Fruit fly (Drosophila melanogaster): ENCODE data around the gene CG7133.

The CG7133 gene

DNA sequence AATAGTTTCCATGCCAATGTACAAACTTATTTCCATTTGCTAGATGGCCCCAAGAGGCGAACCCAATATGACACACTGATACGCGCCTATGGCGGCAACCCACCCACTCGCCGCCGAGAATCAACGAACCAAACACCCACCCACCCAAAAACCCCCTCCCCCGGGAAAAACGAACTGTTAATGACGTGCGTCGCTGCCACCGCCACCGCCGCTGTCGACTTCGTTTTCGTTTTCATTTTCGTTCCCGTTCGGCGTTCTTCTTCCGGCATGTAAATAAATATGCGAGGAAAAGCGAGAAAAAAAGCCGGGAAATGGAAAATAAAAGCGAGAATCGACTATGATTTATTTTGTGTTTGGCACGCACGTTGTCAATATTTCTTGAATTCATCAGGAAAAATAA, 23.2 kb downstream of the CG7133 start:
- TF ChIP-seq nau (GFP tag; optimal IDR thresholded peaks at IDR 0.05) (peak; percentile 9), Hr39 (optimal IDR thresholded peaks at IDR 0.05) (no peak), Deaf1 (tag; optimal IDR thresholded peaks at IDR 0.05) (peak; percentile 89), Eip74EF (GFP tag; optimal IDR thresholded peaks at IDR 0.05) (peak in 1 of 2 experiments; percentile 41), abd-A (tag; optimal IDR thresholded peaks at IDR 0.05) (peak; percentile 83), sd (tag; optimal IDR thresholded peaks at IDR 0.05) (peak; percentile 60), CG9215 (GFP tag; IDR thresholded peaks at IDR 0.05) (no peak), CG1602 (GFP tag; optimal IDR thresholded peaks at IDR 0.05) (no peak), crol (GFP tag; IDR thresholded peaks at IDR 0.05) (peak; percentile 71), Adf1 (GFP tag; IDR thresholded peaks at IDR 0.05) (peak; percentile 78), sr (GFP tag; IDR thresholded peaks at IDR 0.05) (peak; percentile 97), CG17359 (tag; optimal IDR thresholded peaks at IDR 0.05) (no peak), CG11247 (GFP tag; IDR thresholded peaks at IDR 0.05) (no peak), CG12769 (tag; optimal IDR thresholded peaks at IDR 0.05) (peak; percentile 66), Rfx (GFP tag; IDR thresholded peaks at IDR 0.05) (peak; percentile 32; the same call in 1 of the 2 replicates), zen2 (GFP tag; IDR thresholded peaks at IDR 0.05; ENCODE audit: partially characterized antibody) (no peak), CG16813 (GFP tag; IDR thresholded peaks at IDR 0.05; ENCODE audit: partially characterized antibody) (0 out of 3 replicates have a peak, but pooled peaks have one; percentile 12), CG10543 (GFP tag; optimal IDR thresholded peaks at IDR 0.05) (peak; percentile 59), Awh (GFP tag; IDR thresholded peaks at IDR 0.05) (no peak), so (GFP tag; IDR thresholded peaks at IDR 0.05) (peak; percentile 53; the same call in 1 of the 3 replicates), mirr (GFP tag; optimal IDR thresholded peaks at IDR 0.05) (peak; percentile 7), slbo (GFP tag; IDR thresholded peaks at IDR 0.05) (0 out of 2 replicates have a peak, but pooled peaks have one; percentile 7), aop (GFP tag; IDR thresholded peaks at IDR 0.05) (no peak), Blimp-1 (GFP tag; optimal IDR thresholded peaks at IDR 0.05) (peak; percentile 70)

DNA sequence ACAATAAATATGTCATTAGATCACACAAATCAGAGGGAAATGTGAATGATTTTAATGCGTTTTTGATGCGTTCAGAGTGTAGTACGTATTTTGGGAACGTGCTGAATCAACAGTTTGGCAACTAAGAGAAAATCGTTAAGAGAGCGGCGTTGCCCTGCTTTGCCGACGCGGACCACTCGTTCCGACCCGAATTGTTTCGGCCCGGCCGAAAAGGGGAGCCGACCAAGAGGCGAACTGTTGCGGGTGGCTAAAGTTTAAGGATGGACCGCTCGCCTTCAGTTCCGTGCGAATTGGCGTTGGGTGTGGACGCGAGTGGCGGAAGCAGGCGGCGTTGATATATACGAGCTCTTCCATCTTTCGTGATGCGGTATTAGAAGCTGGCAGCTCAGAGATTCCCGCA, 39.6 kb downstream of the CG7133 start, which contains the start of gene Oct-TyrR:
Gene Oct-TyrR (plus strand): TSS at position 287 of the 400 bp plus-strand sequence.
- no peak for TF ChIP-seq Atf3 (GFP tag; optimal IDR thresholded peaks at IDR 0.05)
- no peak for TF ChIP-seq ATbp (GFP tag; optimal IDR thresholded peaks at IDR 0.05)
- TF ChIP-seq ab (GFP tag; optimal IDR thresholded peaks at IDR 0.05), result no peak
- TF ChIP-seq scrt (GFP tag; optimal IDR thresholded peaks at IDR 0.05), result peak; percentile 75
- TF ChIP-seq Gug (GFP tag; IDR thresholded peaks at IDR 0.05), result 0 out of 4 replicates have a peak, but pooled peaks have one; percentile 5
- TF ChIP-seq Deaf1 (tag; optimal IDR thresholded peaks at IDR 0.05), result peak; percentile 96
- no peak for TF ChIP-seq Nf-YA (GFP tag; IDR thresholded peaks at IDR 0.05)
- TF ChIP-seq CG1233 (GFP tag; optimal IDR thresholded peaks at IDR 0.05), result no peak
- TF ChIP-seq btn (GFP tag; optimal IDR thresholded peaks at IDR 0.05), result no peak
- peak; percentile 87 for TF ChIP-seq CG3163 (GFP tag; optimal IDR thresholded peaks at IDR 0.05)
- no peak for TF ChIP-seq ase (GFP tag; IDR thresholded peaks at IDR 0.05)
- TF ChIP-seq h (optimal IDR thresholded peaks at IDR 0.05), result no peak
- peak; percentile 19 for TF ChIP-seq Jarid2 (GFP tag; optimal IDR thresholded peaks at IDR 0.05)
- TF ChIP-seq run (tag; optimal IDR thresholded peaks at IDR 0.05), result no peak
- TF ChIP-seq CG9876 (GFP tag; optimal IDR thresholded peaks at IDR 0.05), result no peak
- no peak for TF ChIP-seq Fer3 (tag; optimal IDR thresholded peaks at IDR 0.05)
- no peak for TF ChIP-seq CG2116 (GFP tag; optimal IDR thresholded peaks at IDR 0.05)

DNA sequence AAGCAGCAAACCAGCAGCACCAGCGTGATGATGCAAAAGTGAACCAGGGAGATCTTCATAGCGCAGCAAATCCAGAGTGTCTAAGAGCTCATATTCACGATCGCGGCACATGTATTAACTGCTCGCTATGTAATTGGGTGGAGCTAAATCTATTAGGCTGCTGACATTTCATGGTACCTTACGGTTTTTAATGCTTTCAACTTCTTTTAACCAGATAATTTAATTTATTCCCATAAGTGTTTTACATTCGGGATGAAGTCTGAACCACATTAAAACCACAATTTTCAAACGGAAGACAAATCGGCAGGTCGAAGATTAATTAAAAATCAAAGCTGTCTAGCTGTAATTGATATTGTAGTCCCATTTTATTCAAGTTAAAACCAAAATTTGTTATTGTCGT, 44.7 kb downstream of the CG7133 start, which contains the start of gene CG43392:
Gene CG43392 (minus strand): TSS at position 101 of the 400 bp plus-strand sequence.
- no peak for TF ChIP-seq Tbp (GFP tag; optimal IDR thresholded peaks at IDR 0.05)
- TF ChIP-seq CG18011 (GFP tag; optimal IDR thresholded peaks at IDR 0.05), result no peak
- no peak for TF ChIP-seq Dfd (GFP tag; optimal IDR thresholded peaks at IDR 0.05)
- TF ChIP-seq CG2875 (GFP tag; optimal IDR thresholded peaks at IDR 0.05), result no peak
- TF ChIP-seq CG4328 (GFP tag; optimal IDR thresholded peaks at IDR 0.05), result no peak
- no peak for TF ChIP-seq Rx (GFP tag; IDR thresholded peaks at IDR 0.05)
- TF ChIP-seq HLH3B (GFP tag; IDR thresholded peaks at IDR 0.05), result no peak
- TF ChIP-seq tio (GFP tag; optimal IDR thresholded peaks at IDR 0.05), result no peak
- TF ChIP-seq CG33213 (GFP tag; optimal IDR thresholded peaks at IDR 0.05), result no peak
- TF ChIP-seq CG11560 (tag; IDR thresholded peaks at IDR 0.05), result no peak
- TF ChIP-seq CG1529 (GFP tag; optimal IDR thresholded peaks at IDR 0.05), result no peak
- TF ChIP-seq CG8478 (optimal IDR thresholded peaks at IDR 0.05), result no peak
- TF ChIP-seq CG10321 (GFP tag; IDR thresholded peaks at IDR 0.05), result no peak

All from whole organism, embryonic.